Fruit fly (Drosophila melanogaster): ENCODE measurements around the gene Vml.

Gene Vml

dm6 chrX:2301613-2302522 lies 26.2 kb downstream of the Vml start (continued):
- TF ChIP-seq Ets21C (GFP tag; optimal IDR thresholded peaks at IDR 0.05) (peak; percentile 58), CG6808 (GFP tag; optimal IDR thresholded peaks at IDR 0.05) (peak; percentile 68), Sox15 (GFP tag; optimal IDR thresholded peaks at IDR 0.05) (peak; percentile 72), dsx (GFP tag; optimal IDR thresholded peaks at IDR 0.05; ENCODE audit: poor library complexity, severe bottlenecking) (peak; percentile 41), achi (GFP tag; optimal IDR thresholded peaks at IDR 0.05) (peak; percentile 63), fd59A (GFP tag; optimal IDR thresholded peaks at IDR 0.05) (peak; percentile 62), pdm3 (GFP tag; optimal IDR thresholded peaks at IDR 0.05) (peak; percentile 73), Sox14 (GFP tag; optimal IDR thresholded peaks at IDR 0.05) (peak; percentile 65), CG6163 (GFP tag; IDR thresholded peaks at IDR 0.05) (peak; percentile 80), Eip75B (GFP tag; optimal IDR thresholded peaks at IDR 0.05) (peak; percentile 74), ss (GFP tag; optimal IDR thresholded peaks at IDR 0.05) (peak in 1 of 2 experiments; percentile 15), fd85E (GFP tag; optimal IDR thresholded peaks at IDR 0.05) (no peak), CG32006 (GFP tag; optimal IDR thresholded peaks at IDR 0.05) (peak; percentile 76), Eip93F (GFP tag; optimal IDR thresholded peaks at IDR 0.05) (no peak), Lpt (GFP tag; optimal IDR thresholded peaks at IDR 0.05) (peak; percentile 62), svp (GFP tag) (peak; percentile 90), esn (GFP tag; optimal IDR thresholded peaks at IDR 0.05) (peak; percentile 74), CG10669 (GFP tag; optimal IDR thresholded peaks at IDR 0.05) (peak; percentile 64), lz (GFP tag; optimal IDR thresholded peaks at IDR 0.05) (peak; percentile 80), CG11902 (GFP tag; optimal IDR thresholded peaks at IDR 0.05) (peak; percentile 64), dac (GFP tag; optimal IDR thresholded peaks at IDR 0.05) (peak; percentile 47), CG8119 (GFP tag; IDR thresholded peaks at IDR 0.05) (peak; percentile 80), CG3032 (tag; optimal IDR thresholded peaks at IDR 0.05) (peak; percentile 58), Sox102F (GFP tag; optimal IDR thresholded peaks at IDR 0.05) (peak; percentile 69)

dm6 chrX:2302875-2303274 lies 27.3 kb downstream of the Vml start:
- TF ChIP-seq Met (GFP tag; optimal IDR thresholded peaks at IDR 0.05), result no peak
- peak; percentile 81 for TF ChIP-seq vri (GFP tag; optimal IDR thresholded peaks at IDR 0.05)

dm6 chrX:2303771-2304513 lies 28.3 kb downstream of the Vml start:
- TF ChIP-seq lz (GFP tag; optimal IDR thresholded peaks at IDR 0.05) (peak; percentile 90), CG11762 (GFP tag; optimal IDR thresholded peaks at IDR 0.05; ENCODE audit: insufficient read depth) (peak; percentile 72), fkh (GFP tag; optimal IDR thresholded peaks at IDR 0.05) (peak; percentile 86), CG31627 (GFP tag; optimal IDR thresholded peaks at IDR 0.05) (peak; percentile 87), dac (GFP tag; optimal IDR thresholded peaks at IDR 0.05) (peak; percentile 64), cyc (GFP tag; optimal IDR thresholded peaks at IDR 0.05) (peak; percentile 81), CG3032 (tag; optimal IDR thresholded peaks at IDR 0.05) (peak; percentile 71), OdsH (GFP tag; optimal IDR thresholded peaks at IDR 0.05) (peak; percentile 79), CG7368 (GFP tag; optimal IDR thresholded peaks at IDR 0.05) (peak; percentile 74), CG16779 (tag; optimal IDR thresholded peaks at IDR 0.05) (peak; percentile 72), acj6 (GFP tag; optimal IDR thresholded peaks at IDR 0.05) (peak; percentile 82), dsx (GFP tag; optimal IDR thresholded peaks at IDR 0.05; ENCODE audit: poor library complexity, severe bottlenecking) (peak; percentile 68), CG4318 (GFP tag; optimal IDR thresholded peaks at IDR 0.05) (peak; percentile 71), Gug (GFP tag; IDR thresholded peaks at IDR 0.05) (peak; percentile 64), Eip78C (GFP tag) (peak; percentile 96), Blimp-1 (GFP tag; optimal IDR thresholded peaks at IDR 0.05) (peak; percentile 65), Lpt (GFP tag; optimal IDR thresholded peaks at IDR 0.05) (peak; percentile 85), CG34406 (GFP tag; optimal IDR thresholded peaks at IDR 0.05) (peak; percentile 83), CG6276 (GFP tag; optimal IDR thresholded peaks at IDR 0.05) (peak; percentile 84), CG11294 (GFP tag; IDR thresholded peaks at IDR 0.05) (peak; percentile 43; the same call in 1 of the 2 replicates), topi (GFP tag; optimal IDR thresholded peaks at IDR 0.05) (peak; percentile 92), Sox14 (GFP tag; optimal IDR thresholded peaks at IDR 0.05) (peak; percentile 94), CG11902 (GFP tag; optimal IDR thresholded peaks at IDR 0.05) (peak; percentile 74), ss (GFP tag; optimal IDR thresholded peaks at IDR 0.05) (peak; percentile 80 to 83), CG32006 (GFP tag; optimal IDR thresholded peaks at IDR 0.05) (peak; percentile 88), Smox (GFP tag; optimal IDR thresholded peaks at IDR 0.05) (peak; percentile 79), CG8119 (GFP tag; IDR thresholded peaks at IDR 0.05) (peak; percentile 90), Sox15 (GFP tag; optimal IDR thresholded peaks at IDR 0.05) (peak; percentile 75), CG6808 (GFP tag; optimal IDR thresholded peaks at IDR 0.05) (peak; percentile 82)

Data from whole organism, prepupa.